Worm (Caenorhabditis elegans) whole organism, late embryonic: ENCODE measurements around the gene chd-3.

ENCODE experiments used
- C38D4.7 ChIP-seq: fragments of 200-800 bp; sonication (Bioruptor generic); optimal IDR thresholded peaks from 2 replicates; lab custom pipeline; 2018; ENCODE audit warnings: mild to moderate bottlenecking, missing genetic modification characterization, moderate library complexity, missing compliant biosample characterization
- Y22D7AL.16 ChIP-seq: sonication (generic microtip); optimal IDR thresholded peaks from 2 replicates; lab custom pipeline; 2016; ENCODE audit warnings: missing genetic modification characterization, missing compliant biosample characterization
- ceh-18 ChIP-seq: sonication (generic microtip); optimal IDR thresholded peaks from 2 replicates; lab custom pipeline; 2016; ENCODE audit warnings: missing genetic modification characterization, missing compliant biosample characterization
- ceh-6 ChIP-seq: fragments of 200-800 bp; sonication (Bioruptor generic); optimal IDR thresholded peaks from 2 replicates; lab custom pipeline; 2018; ENCODE audit warnings: mild to moderate bottlenecking, missing genetic modification characterization, missing compliant biosample characterization
- elt-2 ChIP-seq: sonication (generic microtip); optimal IDR thresholded peaks from 2 replicates; lab custom pipeline; 2016; ENCODE audit warnings: missing genetic modification reagents, missing genetic modification characterization, missing compliant biosample characterization
- ets-4 ChIP-seq: sonication (generic microtip); optimal IDR thresholded peaks from 2 replicates; lab custom pipeline; 2016; ENCODE audit warnings: missing genetic modification characterization, missing compliant biosample characterization
- mec-3 ChIP-seq: sonication (generic microtip); optimal IDR thresholded peaks from 2 replicates; lab custom pipeline; 2016; ENCODE audit warnings: borderline replicate concordance, missing genetic modification characterization, missing compliant biosample characterization
- nfya-1 ChIP-seq: sonication (generic microtip); optimal IDR thresholded peaks from 2 replicates; lab custom pipeline; 2017; ENCODE audit warnings: missing genetic modification characterization, mild to moderate bottlenecking, missing compliant biosample characterization, antibody characterized with exemption, moderate library complexity
- pha-4 ChIP-seq: fragments of 150-350 bp; optimal IDR thresholded peaks from 2 replicates; lab custom pipeline; 2018; ENCODE audit warnings: missing biosample characterization, missing genetic modification reagents, missing genetic modification characterization
- unc-86 ChIP-seq: sonication (generic microtip); optimal IDR thresholded peaks from 2 replicates; lab custom pipeline; 2016; ENCODE audit warnings: missing genetic modification characterization, missing compliant biosample characterization

- no peak for TF ChIP-seq ceh-6 (GFP tag; lab: Kevin White, UChicago)
- no peak for TF ChIP-seq ets-4
- no peak for TF ChIP-seq Y22D7AL.16 (tag; lab: Kevin White, UChicago)
- no peak for TF ChIP-seq C38D4.7
- TF ChIP-seq elt-2 (tag; lab: Kevin White, UChicago): no peak
- TF ChIP-seq nfya-1 (tag; lab: Kevin White, UChicago): no peak
- no peak for TF ChIP-seq mec-3 (tag; lab: Kevin White, UChicago)
- TF ChIP-seq ceh-18 (tag; lab: Kevin White, UChicago): no peak
- TF ChIP-seq pha-4 (tag; lab: Kevin White, UChicago): no peak
- no peak for TF ChIP-seq unc-86 (tag; lab: Kevin White, UChicago)
These were observed 23.3 kb downstream of the chd-3 start for ce11 chrX:12829055-12829454.
